Comparison of ENCODE assay signal across 1 fruit fly cellular context in the genomic region with DNA sequence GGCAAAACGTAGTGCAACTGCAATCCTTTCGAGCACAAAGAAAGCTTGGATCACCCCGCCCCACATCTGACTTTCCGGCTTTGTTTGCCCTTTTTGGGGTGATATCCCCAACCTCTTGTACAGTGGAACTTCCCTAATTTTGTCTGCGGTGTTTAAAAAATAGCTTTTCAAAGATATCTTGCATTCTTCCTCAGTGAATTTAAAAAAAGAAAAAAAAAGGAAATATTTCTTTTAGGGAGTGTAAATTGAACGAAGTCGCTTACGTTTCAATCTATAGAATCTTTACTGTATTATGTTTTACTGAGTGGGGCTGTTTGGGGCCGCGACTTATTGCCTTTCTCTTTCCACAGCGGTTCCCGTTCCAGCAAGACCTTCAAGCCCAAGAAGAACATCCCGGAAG.
TF ChIP-seq lines count a peak whose summit lies in the region.

No protein-coding gene starts in this region.

TF ChIP-seq in whole organism, embryonic, 481 proteins besides CTCF, POLR2A, EP300 and RAD21 (continued from another document and continues in another):
- no peak for TF ChIP-seq Opbp (GFP tag; IDR thresholded peaks at IDR 0.05; lab: Robert Waterston, UW; ENCODE audit: partially characterized antibody)
- peak; percentile 79 for TF ChIP-seq gsb (GFP tag; IDR thresholded peaks at IDR 0.05; lab: Robert Waterston, UW)
- no peak for TF ChIP-seq CG12942 (GFP tag; optimal IDR thresholded peaks at IDR 0.05; lab: Kevin White, UChicago)
- TF ChIP-seq HLH3B (GFP tag; IDR thresholded peaks at IDR 0.05; lab: Robert Waterston, UW), result peak; percentile 64; the same call in 1 of the 2 replicates
- peak; percentile 77 for TF ChIP-seq CG9932 (GFP tag; IDR thresholded peaks at IDR 0.05; lab: Robert Waterston, UW)
- peak; percentile 70 for TF ChIP-seq CG18599 (GFP tag; optimal IDR thresholded peaks at IDR 0.05; lab: Kevin White, UChicago)
- TF ChIP-seq Ravus (GFP tag; IDR thresholded peaks at IDR 0.05; lab: Robert Waterston, UW), result peak; percentile 43
- TF ChIP-seq CG3726 (GFP tag; IDR thresholded peaks at IDR 0.05; lab: Robert Waterston, UW), result 0 out of 3 replicates have a peak, but pooled peaks have one; percentile 32
- no peak for TF ChIP-seq CG4328 (GFP tag; optimal IDR thresholded peaks at IDR 0.05; lab: Kevin White, UChicago)
- peak; percentile 69 for TF ChIP-seq Fer3 (tag; optimal IDR thresholded peaks at IDR 0.05; lab: Kevin White, UChicago)
- TF ChIP-seq CG9215 (GFP tag; IDR thresholded peaks at IDR 0.05; lab: Robert Waterston, UW), result peak; percentile 68
- peak; percentile 80 for TF ChIP-seq ci (GFP tag; IDR thresholded peaks at IDR 0.05; lab: Robert Waterston, UW)
- TF ChIP-seq CG1792 (GFP tag; optimal IDR thresholded peaks at IDR 0.05; lab: Kevin White, UChicago), result peak; percentile 27
- peak; percentile 45 for TF ChIP-seq CG2889 (GFP tag; IDR thresholded peaks at IDR 0.05; lab: Robert Waterston, UW)
- peak; percentile 72 for TF ChIP-seq bowl (GFP tag; IDR thresholded peaks at IDR 0.05; lab: Robert Waterston, UW)
- peak; percentile 62; the same call in 1 of the 2 replicates for TF ChIP-seq rib (GFP tag; IDR thresholded peaks at IDR 0.05; lab: Robert Waterston, UW)
- peak; percentile 61; the same call in 2 of the 3 replicates for TF ChIP-seq zfh1 (GFP tag; IDR thresholded peaks at IDR 0.05; lab: Robert Waterston, UW)
- TF ChIP-seq CG9727 (GFP tag; optimal IDR thresholded peaks at IDR 0.05; lab: Kevin White, UChicago), result peak; percentile 59
- no peak for TF ChIP-seq Atf3 (GFP tag; optimal IDR thresholded peaks at IDR 0.05; lab: Kevin White, UChicago)
- TF ChIP-seq abd-A (tag; optimal IDR thresholded peaks at IDR 0.05; lab: Kevin White, UChicago), result no peak
- no peak for TF ChIP-seq CG3065 (GFP tag; optimal IDR thresholded peaks at IDR 0.05; lab: Kevin White, UChicago)
- peak; percentile 26 for TF ChIP-seq CG4820 (GFP tag; optimal IDR thresholded peaks at IDR 0.05; lab: Kevin White, UChicago)
- no peak for TF ChIP-seq CG12236 (GFP tag; optimal IDR thresholded peaks at IDR 0.05; lab: Kevin White, UChicago)
- TF ChIP-seq Dbx (GFP tag; IDR thresholded peaks at IDR 0.05; lab: Robert Waterston, UW), result peak; percentile 70; the same call in 2 of the 3 replicates
- TF ChIP-seq CG10321 (GFP tag; IDR thresholded peaks at IDR 0.05; lab: Robert Waterston, UW), result peak; percentile 31; the same call in 1 of the 2 replicates
- peak; percentile 21 for TF ChIP-seq nom (GFP tag; optimal IDR thresholded peaks at IDR 0.05; lab: Kevin White, UChicago)
- peak; percentile 26 for TF ChIP-seq ATbp (GFP tag; optimal IDR thresholded peaks at IDR 0.05; lab: Kevin White, UChicago)
- peak; percentile 71 for TF ChIP-seq CG6689 (GFP tag; IDR thresholded peaks at IDR 0.05; lab: Robert Waterston, UW)
- TF ChIP-seq CG12391 (tag; optimal IDR thresholded peaks at IDR 0.05; lab: Kevin White, UChicago), result peak; percentile 53
- peak; percentile 65; the same call in 2 of the 3 replicates for TF ChIP-seq CG11560 (tag; IDR thresholded peaks at IDR 0.05; lab: Robert Waterston, UW)
- no peak for TF ChIP-seq emc (GFP tag; optimal IDR thresholded peaks at IDR 0.05; lab: Kevin White, UChicago)
- no peak for TF ChIP-seq shn (GFP tag; optimal IDR thresholded peaks at IDR 0.05; lab: Kevin White, UChicago)
- TF ChIP-seq caup (GFP tag; optimal IDR thresholded peaks at IDR 0.05; lab: Kevin White, UChicago; ENCODE audit: severe bottlenecking), result peak; percentile 33
- TF ChIP-seq HLH54F (GFP tag; optimal IDR thresholded peaks at IDR 0.05; lab: Kevin White, UChicago), result peak; percentile 27
- peak; percentile 66 for TF ChIP-seq klu (GFP tag; IDR thresholded peaks at IDR 0.05; lab: Robert Waterston, UW)
- TF ChIP-seq CG10543 (GFP tag; optimal IDR thresholded peaks at IDR 0.05; lab: Kevin White, UChicago), result no peak
- TF ChIP-seq CG14014 (GFP tag; IDR thresholded peaks at IDR 0.05; lab: Robert Waterston, UW), result peak; percentile 83
- TF ChIP-seq lmd (GFP tag; IDR thresholded peaks at IDR 0.05; lab: Robert Waterston, UW), result peak; percentile 84
- no peak for TF ChIP-seq slp2 (GFP tag; optimal IDR thresholded peaks at IDR 0.05; lab: Kevin White, UChicago)
- TF ChIP-seq CG6272 (GFP tag; IDR thresholded peaks at IDR 0.05; lab: Robert Waterston, UW), result 0 out of 2 replicates have a peak, but pooled peaks have one; percentile 48
- TF ChIP-seq CG10654 (GFP tag; optimal IDR thresholded peaks at IDR 0.05; lab: Kevin White, UChicago), result peak; percentile 3
- TF ChIP-seq CG33557 (GFP tag; optimal IDR thresholded peaks at IDR 0.05; lab: Kevin White, UChicago), result peak; percentile 32
- peak; percentile 4 for TF ChIP-seq gcm (GFP tag; optimal IDR thresholded peaks at IDR 0.05; lab: Kevin White, UChicago)
- TF ChIP-seq pros (GFP tag; optimal IDR thresholded peaks at IDR 0.05; lab: Kevin White, UChicago), result no peak
- peak; percentile 69 for TF ChIP-seq CG2712 (tag; optimal IDR thresholded peaks at IDR 0.05; lab: Kevin White, UChicago)
- no peak for TF ChIP-seq pan (optimal IDR thresholded peaks at IDR 0.05; lab: Kevin White, UChicago)
- peak in 1 of 2 experiments; percentile 86 for TF ChIP-seq pan (GFP tag; optimal IDR thresholded peaks at IDR 0.05 in 1 of 2, IDR thresholded peaks at IDR 0.05 in 1 of 2)
- TF ChIP-seq CG4707 (GFP tag; optimal IDR thresholded peaks at IDR 0.05; lab: Kevin White, UChicago), result no peak
- TF ChIP-seq Hr3 (GFP tag; optimal IDR thresholded peaks at IDR 0.05; lab: Kevin White, UChicago), result peak; percentile 41
- 0 out of 2 replicates have a peak, but pooled peaks have one; percentile 11 for TF ChIP-seq CG4360 (GFP tag; IDR thresholded peaks at IDR 0.05; lab: Robert Waterston, UW)
- peak; percentile 28 for TF ChIP-seq CG10979 (tag; optimal IDR thresholded peaks at IDR 0.05; lab: Kevin White, UChicago)
- peak; percentile 24 to 51 for TF ChIP-seq chif (GFP tag; optimal IDR thresholded peaks at IDR 0.05; lab: Kevin White, UChicago)
- peak; percentile 33 for TF ChIP-seq CG10209 (GFP tag; optimal IDR thresholded peaks at IDR 0.05; lab: Kevin White, UChicago)
- peak; percentile 0 for TF ChIP-seq CG18476 (GFP tag; optimal IDR thresholded peaks at IDR 0.05; lab: Kevin White, UChicago)
- no peak for TF ChIP-seq Tbp (GFP tag; optimal IDR thresholded peaks at IDR 0.05; lab: Kevin White, UChicago)
- TF ChIP-seq esg (GFP tag; conservative IDR thresholded peaks at IDR 0.05; lab: Robert Waterston, UW), result peak; percentile 67
- TF ChIP-seq NK7.1 (GFP tag; optimal IDR thresholded peaks at IDR 0.05; lab: Kevin White, UChicago), result peak; percentile 46
- TF ChIP-seq CG11456 (GFP tag; IDR thresholded peaks at IDR 0.05; lab: Robert Waterston, UW), result peak; percentile 87
- TF ChIP-seq CG1602 (GFP tag; optimal IDR thresholded peaks at IDR 0.05; lab: Kevin White, UChicago), result peak; percentile 14
- TF ChIP-seq danr (GFP tag; IDR thresholded peaks at IDR 0.05; lab: Robert Waterston, UW), result peak; percentile 64; the same call in 1 of the 2 replicates
- peak; percentile 82 for TF ChIP-seq ranshi (GFP tag; IDR thresholded peaks at IDR 0.05; lab: Robert Waterston, UW)
- TF ChIP-seq pb (GFP tag; optimal IDR thresholded peaks at IDR 0.05; lab: Kevin White, UChicago), result peak; percentile 42
- TF ChIP-seq CG11247 (GFP tag; IDR thresholded peaks at IDR 0.05; lab: Robert Waterston, UW), result peak; percentile 63; the same call in 1 of the 2 replicates
- no peak for TF ChIP-seq Dp (GFP tag; optimal IDR thresholded peaks at IDR 0.05; lab: Kevin White, UChicago)
- peak; percentile 12 for TF ChIP-seq CG1233 (GFP tag; optimal IDR thresholded peaks at IDR 0.05; lab: Kevin White, UChicago)
- TF ChIP-seq H15 (GFP tag; IDR thresholded peaks at IDR 0.05; lab: Robert Waterston, UW), result peak; percentile 72; the same call in 2 of the 3 replicates
- TF ChIP-seq CG4404 (GFP tag; IDR thresholded peaks at IDR 0.05; lab: Robert Waterston, UW), result peak; percentile 21; the same call in 1 of the 2 replicates
- peak; percentile 43; the same call in 1 of the 2 replicates for TF ChIP-seq ara (GFP tag; IDR thresholded peaks at IDR 0.05; lab: Robert Waterston, UW)
- peak; percentile 44 for TF ChIP-seq maf-S (GFP tag; optimal IDR thresholded peaks at IDR 0.05; lab: Kevin White, UChicago)
- TF ChIP-seq bab2 (GFP tag; optimal IDR thresholded peaks at IDR 0.05; lab: Kevin White, UChicago), result peak; percentile 50
- no peak for TF ChIP-seq prd (optimal IDR thresholded peaks at IDR 0.05; lab: Kevin White, UChicago)
- TF ChIP-seq prd (GFP tag; IDR thresholded peaks at IDR 0.05; lab: Robert Waterston, UW), result peak; percentile 82
- TF ChIP-seq fu2 (GFP tag; optimal IDR thresholded peaks at IDR 0.05; lab: Kevin White, UChicago), result peak; percentile 18
- peak; percentile 47; the same call in 1 of the 3 replicates for TF ChIP-seq CG17361 (GFP tag; IDR thresholded peaks at IDR 0.05; lab: Robert Waterston, UW)
- peak; percentile 10 for TF ChIP-seq CG12744 (GFP tag; optimal IDR thresholded peaks at IDR 0.05; lab: Kevin White, UChicago)
- no peak for TF ChIP-seq seq (GFP tag; IDR thresholded peaks at IDR 0.05; lab: Robert Waterston, UW)
- TF ChIP-seq crc (GFP tag; optimal IDR thresholded peaks at IDR 0.05; lab: Kevin White, UChicago), result peak; percentile 73
- no peak for TF ChIP-seq Sin3A (optimal IDR thresholded peaks at IDR 0.05; lab: Kevin White, UChicago)
- peak; percentile 24 for TF ChIP-seq twi (tag; optimal IDR thresholded peaks at IDR 0.05; lab: Kevin White, UChicago)
- TF ChIP-seq CG17359 (tag; optimal IDR thresholded peaks at IDR 0.05; lab: Kevin White, UChicago), result peak; percentile 65
- peak; percentile 37 for TF ChIP-seq cwo (GFP tag; optimal IDR thresholded peaks at IDR 0.05; lab: Kevin White, UChicago)
- TF ChIP-seq ase (GFP tag; IDR thresholded peaks at IDR 0.05; lab: Robert Waterston, UW), result peak; percentile 56; the same call in 1 of the 3 replicates
- peak; percentile 90 for TF ChIP-seq vvl (GFP tag; IDR thresholded peaks at IDR 0.05; lab: Robert Waterston, UW)
- peak; percentile 54; the same call in 1 of the 2 replicates for TF ChIP-seq MBD-R2 (GFP tag; IDR thresholded peaks at IDR 0.05; lab: Robert Waterston, UW)
- TF ChIP-seq repo (GFP tag; optimal IDR thresholded peaks at IDR 0.05; lab: Kevin White, UChicago), result peak; percentile 51
- peak; percentile 57; the same call in 1 of the 2 replicates for TF ChIP-seq CG17328 (GFP tag; IDR thresholded peaks at IDR 0.05; lab: Robert Waterston, UW)
- no peak for TF ChIP-seq MESR4 (GFP tag; optimal IDR thresholded peaks at IDR 0.05; lab: Kevin White, UChicago)
- no peak for TF ChIP-seq CG1832 (GFP tag; optimal IDR thresholded peaks at IDR 0.05; lab: Kevin White, UChicago)
- no peak for TF ChIP-seq Ets97D (GFP tag; optimal IDR thresholded peaks at IDR 0.05; lab: Kevin White, UChicago)
- TF ChIP-seq bcd (GFP tag; optimal IDR thresholded peaks at IDR 0.05; lab: Kevin White, UChicago), result peak; percentile 31
- peak; percentile 38 for TF ChIP-seq CG8089 (GFP tag; optimal IDR thresholded peaks at IDR 0.05; lab: Kevin White, UChicago)
- no peak for TF ChIP-seq CG15601 (tag; optimal IDR thresholded peaks at IDR 0.05; lab: Kevin White, UChicago)
- peak; percentile 73 for TF ChIP-seq CG2678 (tag; optimal IDR thresholded peaks at IDR 0.05; lab: Kevin White, UChicago)
- TF ChIP-seq row (GFP tag; IDR thresholded peaks at IDR 0.05; lab: Robert Waterston, UW), result peak; percentile 85
- peak; percentile 85 for TF ChIP-seq CG32532 (GFP tag; IDR thresholded peaks at IDR 0.05; lab: Robert Waterston, UW)
- TF ChIP-seq Hand (GFP tag; optimal IDR thresholded peaks at IDR 0.05; lab: Kevin White, UChicago), result no peak
- no peak for TF ChIP-seq stwl (tag; optimal IDR thresholded peaks at IDR 0.05; lab: Kevin White, UChicago)
- peak; percentile 84 for TF ChIP-seq Ada2b (GFP tag; IDR thresholded peaks at IDR 0.05; lab: Robert Waterston, UW)
- TF ChIP-seq CG16815 (GFP tag; optimal IDR thresholded peaks at IDR 0.05; lab: Kevin White, UChicago), result peak; percentile 40
- TF ChIP-seq CG34422 (GFP tag; IDR thresholded peaks at IDR 0.05; lab: Robert Waterston, UW), result peak; percentile 82
- peak; percentile 39; the same call in 1 of the 2 replicates for TF ChIP-seq dati (GFP tag; IDR thresholded peaks at IDR 0.05; lab: Robert Waterston, UW)
- peak; percentile 40 for TF ChIP-seq CG5245 (GFP tag; optimal IDR thresholded peaks at IDR 0.05; lab: Kevin White, UChicago)
- TF ChIP-seq slbo (GFP tag; IDR thresholded peaks at IDR 0.05; lab: Robert Waterston, UW), result peak; percentile 89
- peak; percentile 80 for TF ChIP-seq Atf6 (GFP tag; IDR thresholded peaks at IDR 0.05; lab: Robert Waterston, UW)
- TF ChIP-seq CG8290 (GFP tag; optimal IDR thresholded peaks at IDR 0.05; lab: Kevin White, UChicago), result no peak
- TF ChIP-seq CG8290 (tag; optimal IDR thresholded peaks at IDR 0.05; lab: Kevin White, UChicago), result no peak
- TF ChIP-seq chn (GFP tag; optimal IDR thresholded peaks at IDR 0.05; lab: Kevin White, UChicago), result peak; percentile 39
- peak; percentile 59 for TF ChIP-seq NfI (GFP tag; optimal IDR thresholded peaks at IDR 0.05; lab: Kevin White, UChicago)
- TF ChIP-seq Xrp1 (GFP tag; IDR thresholded peaks at IDR 0.05; lab: Robert Waterston, UW), result peak; percentile 78
- peak; percentile 87 for TF ChIP-seq Med (GFP tag; lab: Kevin White, UChicago)
- TF ChIP-seq sug (tag; optimal IDR thresholded peaks at IDR 0.05; lab: Kevin White, UChicago), result peak; percentile 26
- TF ChIP-seq CG17385 (GFP tag; optimal IDR thresholded peaks at IDR 0.05; lab: Kevin White, UChicago), result peak; percentile 64
- peak; percentile 66 for TF ChIP-seq CG3847 (GFP tag; IDR thresholded peaks at IDR 0.05; lab: Robert Waterston, UW)
- TF ChIP-seq gro (GFP tag; optimal IDR thresholded peaks at IDR 0.05; lab: Kevin White, UChicago), result peak; percentile 27
- no peak for TF ChIP-seq CG16813 (GFP tag; IDR thresholded peaks at IDR 0.05; lab: Robert Waterston, UW; ENCODE audit: partially characterized antibody)
- TF ChIP-seq tin (GFP tag; optimal IDR thresholded peaks at IDR 0.05; lab: Kevin White, UChicago), result peak; percentile 59
- TF ChIP-seq lola (GFP tag; optimal IDR thresholded peaks at IDR 0.05; lab: Kevin White, UChicago), result peak in 1 of 3 experiments; percentile 12
- peak; percentile 29 for TF ChIP-seq Fer2 (tag; optimal IDR thresholded peaks at IDR 0.05; lab: Kevin White, UChicago)
- peak; percentile 54; the same call in 1 of the 2 replicates for TF ChIP-seq CG31224 (GFP tag; IDR thresholded peaks at IDR 0.05; lab: Robert Waterston, UW)
- peak; percentile 65 to 81 for TF ChIP-seq dpn (GFP tag; optimal IDR thresholded peaks at IDR 0.05; lab: Kevin White, UChicago)
- TF ChIP-seq CG5953 (GFP tag; IDR thresholded peaks at IDR 0.05; lab: Robert Waterston, UW), result no peak
- TF ChIP-seq CG7357 (GFP tag; IDR thresholded peaks at IDR 0.05; lab: Robert Waterston, UW), result 0 out of 3 replicates have a peak, but pooled peaks have one; percentile 46
- TF ChIP-seq unpg (GFP tag; optimal IDR thresholded peaks at IDR 0.05; lab: Kevin White, UChicago), result peak; percentile 73
- TF ChIP-seq CG13775 (GFP tag; optimal IDR thresholded peaks at IDR 0.05; lab: Kevin White, UChicago), result peak; percentile 43
